Fruit fly (Drosophila melanogaster): ENCODE data around the gene CG13247.

DNA sequence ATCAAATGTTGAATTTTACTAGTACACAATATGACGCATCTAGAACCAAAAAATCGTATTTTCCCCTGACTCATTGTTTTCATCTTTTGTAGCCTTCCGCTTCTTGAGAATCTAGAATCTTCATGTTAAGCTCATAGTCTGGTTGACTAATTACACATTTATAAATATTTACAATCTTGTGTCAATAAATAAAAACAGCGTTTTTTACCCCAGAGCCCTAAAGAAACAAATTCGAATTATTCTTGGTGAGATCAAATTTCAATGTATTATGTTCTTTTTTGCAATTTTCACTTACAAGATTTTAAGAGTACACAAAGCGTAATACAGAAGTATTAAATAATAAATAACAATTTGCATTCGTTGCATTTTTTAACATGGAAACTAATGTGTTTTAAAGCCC lies 25.9 kb downstream of the CG13247 start:
- TF ChIP-seq CTCF (optimal IDR thresholded peaks at IDR 0.05) (no peak), CG8478 (optimal IDR thresholded peaks at IDR 0.05) (no peak)
